Fruit fly (Drosophila melanogaster) whole organism, embryonic: ENCODE data around the gene CG7362.
A peak's percentile ranks its signal among the peaks of the same experiment; 100 is the strongest.

Experiments
- Atf-2 ChIP-seq: fragments of 200-800 bp; sonication (Bioruptor generic); optimal IDR thresholded peaks from 2 replicates; lab custom pipeline; 2016; ENCODE audit warnings: missing biosample characterization, missing genetic modification characterization
- Atf6 ChIP-seq: fragments of 200-800 bp; sonication (Bioruptor generic); IDR thresholded peaks from 2 replicates; pipeline ENCODE4 v1.3.6; 2022; ENCODE audit warnings: missing biosample characterization, missing genetic modification characterization
- CG10147 ChIP-seq: fragments of 200-800 bp; sonication (Bioruptor generic); optimal IDR thresholded peaks from 2 replicates; lab custom pipeline; 2019; ENCODE audit warnings: missing biosample characterization, mild to moderate bottlenecking, missing genetic modification characterization, moderate library complexity
- CG10462 ChIP-seq: fragments of 200-800 bp; sonication (Bioruptor generic); optimal IDR thresholded peaks from 2 replicates; lab custom pipeline; 2016; ENCODE audit warnings: missing biosample characterization, missing genetic modification characterization
- CG11456 ChIP-seq: fragments of 200-800 bp; sonication (Bioruptor generic); IDR thresholded peaks from 3 replicates; pipeline ENCODE4 v1.3.6; 2022; ENCODE audit warnings: missing biosample characterization, missing genetic modification characterization
- CG12769 ChIP-seq: fragments of 200-800 bp; sonication (Bioruptor generic); optimal IDR thresholded peaks from 2 replicates; lab custom pipeline; 2019; ENCODE audit warnings: missing biosample characterization, mild to moderate bottlenecking, missing genetic modification characterization, moderate library complexity
- CG13894 ChIP-seq: fragments of 200-800 bp; sonication (Bioruptor generic); optimal IDR thresholded peaks from 3 replicates; lab custom pipeline; 2018; ENCODE audit warnings: missing biosample characterization, mild to moderate bottlenecking, missing genetic modification characterization, moderate library complexity
- CG14441 ChIP-seq: fragments of 200-800 bp; sonication (Bioruptor generic); IDR thresholded peaks from 2 replicates; pipeline ENCODE4 v1.3.6; 2022; ENCODE audit warnings: missing biosample characterization, missing genetic modification characterization
- CG16813 ChIP-seq: fragments of 200-800 bp; sonication (Bioruptor generic); IDR thresholded peaks from 3 replicates; pipeline ENCODE4 v1.3.6; 2022; ENCODE audit warnings: missing biosample characterization, missing genetic modification characterization; ENCODE audit not compliant: partially characterized antibody
- CG17359 ChIP-seq: fragments of 200-800 bp; sonication (Bioruptor generic); optimal IDR thresholded peaks from 3 replicates; lab custom pipeline; 2018; ENCODE audit warnings: missing biosample characterization, mild to moderate bottlenecking, missing genetic modification characterization, moderate library complexity
- CG17361 ChIP-seq: fragments of 200-800 bp; sonication (Bioruptor generic); IDR thresholded peaks from 3 replicates; pipeline ENCODE4 v1.3.6; 2022; ENCODE audit warnings: missing biosample characterization, missing genetic modification characterization
- CG17385 ChIP-seq: fragments of 200-800 bp; sonication (Bioruptor generic); optimal IDR thresholded peaks from 3 replicates; lab custom pipeline; 2018; ENCODE audit warnings: missing biosample characterization, mild to moderate bottlenecking, missing genetic modification characterization
- CG2116 ChIP-seq: fragments of 200-800 bp; sonication (Bioruptor generic); optimal IDR thresholded peaks from 3 replicates; lab custom pipeline; 2018; ENCODE audit warnings: missing biosample characterization, mild to moderate bottlenecking, missing genetic modification characterization
- CG2199 ChIP-seq: fragments of 200-800 bp; sonication (Bioruptor generic); IDR thresholded peaks from 3 replicates; pipeline ENCODE4 v1.3.6; 2022; ENCODE audit warnings: missing biosample characterization, missing genetic modification characterization
- CG2202 ChIP-seq: fragments of 200-800 bp; sonication (Bioruptor generic); optimal IDR thresholded peaks from 2 replicates; lab custom pipeline; 2018; ENCODE audit warnings: missing biosample characterization, mild to moderate bottlenecking, missing genetic modification characterization
- CG32532 ChIP-seq: fragments of 200-800 bp; sonication (Bioruptor generic); IDR thresholded peaks from 2 replicates; pipeline ENCODE4 v1.3.6; 2022; ENCODE audit warnings: missing biosample characterization, missing genetic modification characterization
- CG32767 ChIP-seq: fragments of 200-800 bp; sonication (Bioruptor generic); IDR thresholded peaks from 2 replicates; pipeline ENCODE4 v1.3.6; 2022; ENCODE audit warnings: missing biosample characterization, missing genetic modification characterization
- CG4617 ChIP-seq: fragments of 200-800 bp; sonication (Bioruptor generic); optimal IDR thresholded peaks from 3 replicates; lab custom pipeline; 2016; ENCODE audit warnings: missing biosample characterization, missing genetic modification characterization, borderline replicate concordance
- CG6654 ChIP-seq: fragments of 200-800 bp; sonication (Bioruptor generic); optimal IDR thresholded peaks from 2 replicates; lab custom pipeline; 2017; ENCODE audit warnings: missing biosample characterization, mild to moderate bottlenecking, missing genetic modification characterization
- CG7987 ChIP-seq: fragments of 200-800 bp; sonication (Bioruptor generic); optimal IDR thresholded peaks from 2 replicates; lab custom pipeline; 2018; ENCODE audit warnings: missing biosample characterization, mild to moderate bottlenecking, missing genetic modification characterization, moderate library complexity
- D19A ChIP-seq: fragments of 200-800 bp; optimal IDR thresholded peaks from 3 replicates; lab custom pipeline; 2019; ENCODE audit warnings: missing biosample characterization, mild to moderate bottlenecking, missing genetic modification characterization, moderate library complexity
- Dad ChIP-seq: fragments of 200-800 bp; sonication (Bioruptor generic); optimal IDR thresholded peaks from 3 replicates; lab custom pipeline; 2016; ENCODE audit warnings: missing biosample characterization, missing genetic modification characterization
- Drgx ChIP-seq: fragments of 200-800 bp; sonication (Bioruptor generic); IDR thresholded peaks from 2 replicates; pipeline ENCODE4 v1.3.6; 2022; ENCODE audit warnings: missing biosample characterization, missing genetic modification characterization
- Lim3 ChIP-seq: fragments of 200-800 bp; sonication (Bioruptor generic); IDR thresholded peaks from 2 replicates; pipeline ENCODE4 v1.3.6; 2022; ENCODE audit warnings: missing biosample characterization, missing genetic modification characterization
- Nf-YA ChIP-seq: fragments of 200-800 bp; sonication (Bioruptor generic); IDR thresholded peaks from 2 replicates; pipeline ENCODE4 v1.3.6; 2022; ENCODE audit warnings: missing biosample characterization, missing genetic modification characterization
- Pdp1 ChIP-seq, 2 experiments: fragments of 200-800 bp; sonication (Bioruptor generic); optimal IDR thresholded peaks; 3 replicates each; lab custom pipeline; 2016; ENCODE audit warnings: missing biosample characterization in 2 of 2, missing genetic modification characterization in 2 of 2, mild to moderate bottlenecking in 1 of 2, moderate library complexity in 1 of 2
- Six4 ChIP-seq: fragments of 200-800 bp; sonication (Bioruptor generic); optimal IDR thresholded peaks from 2 replicates; lab custom pipeline; 2016; ENCODE audit warnings: missing biosample characterization, missing genetic modification characterization
- Vsx1 ChIP-seq: fragments of 200-800 bp; sonication (Bioruptor generic); optimal IDR thresholded peaks from 2 replicates; lab custom pipeline; 2017; ENCODE audit warnings: missing biosample characterization, mild to moderate bottlenecking, missing genetic modification characterization, missing genetic modification reagents
- YL-1 ChIP-seq: fragments of 200-800 bp; sonication (Bioruptor generic); optimal IDR thresholded peaks from 3 replicates; lab custom pipeline; 2017; ENCODE audit warnings: missing biosample characterization, mild to moderate bottlenecking, missing genetic modification characterization
- chinmo ChIP-seq: fragments of 200-800 bp; sonication (Bioruptor generic); IDR thresholded peaks from 4 replicates; pipeline ENCODE4 v1.3.6; 2022; ENCODE audit warnings: missing biosample characterization, missing genetic modification characterization; ENCODE audit not compliant: partially characterized antibody
- emc ChIP-seq: fragments of 200-800 bp; sonication (Bioruptor generic); optimal IDR thresholded peaks from 2 replicates; lab custom pipeline; 2016; ENCODE audit warnings: missing biosample characterization, missing genetic modification characterization
- exex ChIP-seq: fragments of 200-800 bp; sonication (Bioruptor generic); optimal IDR thresholded peaks from 4 replicates; lab custom pipeline; 2018; ENCODE audit warnings: missing biosample characterization, mild to moderate bottlenecking, missing genetic modification characterization, moderate library complexity
- fd64A ChIP-seq: fragments of 200-800 bp; sonication (Bioruptor generic); optimal IDR thresholded peaks from 3 replicates; lab custom pipeline; 2018; ENCODE audit warnings: missing biosample characterization, mild to moderate bottlenecking, missing genetic modification characterization
- fd96Cb ChIP-seq: fragments of 200-800 bp; sonication (Bioruptor generic); optimal IDR thresholded peaks from 2 replicates; lab custom pipeline; 2018; ENCODE audit warnings: missing biosample characterization, mild to moderate bottlenecking, missing genetic modification characterization, moderate library complexity
- ftz-f1 ChIP-seq: fragments of 200-800 bp; sonication (Bioruptor generic); optimal IDR thresholded peaks from 2 replicates; lab custom pipeline; 2016; ENCODE audit warnings: missing biosample characterization, missing genetic modification characterization
- insv ChIP-seq, 2 experiments: fragments of 200-800 bp; sonication (Bioruptor generic); optimal IDR thresholded peaks; 3 replicates each; lab custom pipeline; 2016 to 2018; ENCODE audit warnings: missing biosample characterization in 2 of 2, missing genetic modification characterization in 2 of 2
- lola ChIP-seq, 3 experiments: fragments of >200 bp in 2 of 3; fragments of 200-800 bp in 1 of 3; sonication (Bioruptor generic) in 1 of 3; optimal IDR thresholded peaks; 2 replicates each; lab custom pipeline; 2017 to 2019; ENCODE audit warnings: missing biosample characterization in 3 of 3, missing genetic modification characterization in 3 of 3, mild to moderate bottlenecking in 1 of 3, moderate library complexity in 1 of 3
- nerfin-1 ChIP-seq: fragments of 200-800 bp; sonication (Bioruptor generic); optimal IDR thresholded peaks from 3 replicates; lab custom pipeline; 2019; ENCODE audit warnings: missing biosample characterization, mild to moderate bottlenecking, missing genetic modification characterization, moderate library complexity
- nmo ChIP-seq: fragments of 200-800 bp; sonication (Bioruptor generic); optimal IDR thresholded peaks from 2 replicates; lab custom pipeline; 2018; ENCODE audit warnings: missing biosample characterization, mild to moderate bottlenecking, missing genetic modification characterization, moderate library complexity
- onecut ChIP-seq: fragments of 200-800 bp; sonication (Bioruptor generic); IDR thresholded peaks from 2 replicates; pipeline ENCODE4 v1.3.6; 2022; ENCODE audit warnings: missing biosample characterization, missing genetic modification characterization
- pros ChIP-seq: fragments of 200-800 bp; sonication (Bioruptor generic); optimal IDR thresholded peaks from 3 replicates; lab custom pipeline; 2019; ENCODE audit warnings: missing biosample characterization, mild to moderate bottlenecking, missing genetic modification characterization, moderate library complexity
- pzg ChIP-seq: fragments of 200-800 bp; sonication (Bioruptor generic); optimal IDR thresholded peaks from 3 replicates; lab custom pipeline; 2018; ENCODE audit warnings: missing biosample characterization, mild to moderate bottlenecking, missing genetic modification characterization, moderate library complexity
- ranshi ChIP-seq: fragments of 200-800 bp; sonication (Bioruptor generic); IDR thresholded peaks from 2 replicates; pipeline ENCODE4 v1.3.6; 2022; ENCODE audit warnings: missing biosample characterization, missing genetic modification characterization
- sd ChIP-seq: fragments of 200-800 bp; sonication (Bioruptor generic); optimal IDR thresholded peaks from 3 replicates; lab custom pipeline; 2018; ENCODE audit warnings: missing biosample characterization, mild to moderate bottlenecking, missing genetic modification characterization, moderate library complexity
- sens ChIP-seq: fragments of 200-800 bp; sonication (Bioruptor generic); peaks from one replicate; lab custom pipeline; 2016; ENCODE audit warnings: missing biosample characterization, missing genetic modification characterization
- slbo ChIP-seq: fragments of 200-800 bp; sonication (Bioruptor generic); IDR thresholded peaks from 2 replicates; pipeline ENCODE4 v1.3.6; 2022; ENCODE audit warnings: missing biosample characterization, missing genetic modification characterization
- ssp ChIP-seq: fragments of 200-800 bp; sonication (Bioruptor generic); IDR thresholded peaks from 2 replicates; pipeline ENCODE4 v1.3.6; 2022; ENCODE audit warnings: missing biosample characterization, missing genetic modification characterization
- sug ChIP-seq: fragments of 200-800 bp; optimal IDR thresholded peaks from 2 replicates; lab custom pipeline; 2019; ENCODE audit warnings: missing biosample characterization, mild to moderate bottlenecking, missing genetic modification characterization, moderate library complexity
- tup ChIP-seq: fragments of 200-800 bp; sonication (Bioruptor generic); optimal IDR thresholded peaks from 2 replicates; lab custom pipeline; 2016; ENCODE audit warnings: missing biosample characterization, mild to moderate bottlenecking, missing genetic modification characterization, moderate library complexity

CG7362 gene

DNA sequence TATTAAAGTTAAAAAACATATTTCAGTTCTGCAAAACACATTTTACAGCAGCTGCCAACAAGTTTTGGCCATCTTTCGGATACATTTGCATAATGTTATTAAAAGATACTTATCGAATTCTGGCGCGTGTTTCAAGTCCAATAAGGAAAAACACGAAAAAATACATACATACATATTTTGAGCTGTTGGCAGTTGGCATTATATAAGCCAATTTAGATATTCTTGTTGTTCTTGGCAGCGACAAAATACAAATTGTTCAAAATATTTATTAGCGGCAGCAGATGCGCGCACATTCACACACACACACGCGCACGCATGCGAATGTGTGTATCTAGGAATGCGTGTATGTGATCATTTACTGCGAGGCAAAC lies 40.5 kb downstream of the CG7362 start (continued):
- no peak for TF ChIP-seq Six4 (GFP tag; lab: Kevin White, UChicago)
- no peak for TF ChIP-seq CG6654 (GFP tag; lab: Kevin White, UChicago)
- TF ChIP-seq onecut (GFP tag; lab: Robert Waterston, UW) = no peak
- no peak for TF ChIP-seq CG32532 (GFP tag; lab: Robert Waterston, UW)
- no peak for TF ChIP-seq lola (GFP tag; optimal IDR thresholded peaks at IDR 0.05; lab: Kevin White, UChicago)
- TF ChIP-seq Vsx1 (GFP tag; lab: Kevin White, UChicago) = peak; percentile 14
- no peak for TF ChIP-seq CG4617 (GFP tag; lab: Kevin White, UChicago)
- no peak for TF ChIP-seq ssp
- peak; percentile 17 for TF ChIP-seq nerfin-1 (tag; lab: Kevin White, UChicago)
- TF ChIP-seq fd64A (GFP tag; lab: Kevin White, UChicago) = peak; percentile 28
- TF ChIP-seq CG16813 = no peak
- TF ChIP-seq CG17361 (GFP tag; lab: Robert Waterston, UW) = no peak
- no peak for TF ChIP-seq Atf-2 (GFP tag; lab: Kevin White, UChicago)
- TF ChIP-seq Drgx (GFP tag; lab: Robert Waterston, UW) = no peak
- TF ChIP-seq CG14441 (GFP tag; lab: Robert Waterston, UW) = no peak
- TF ChIP-seq D19A (tag; lab: Kevin White, UChicago) = no peak
- peak; percentile 27 for TF ChIP-seq CG2202 (tag; lab: Kevin White, UChicago)
- TF ChIP-seq CG32767 (GFP tag; lab: Robert Waterston, UW) = peak; percentile 28; the same call in 1 of the 2 replicates
- no peak for TF ChIP-seq CG2116 (GFP tag; lab: Kevin White, UChicago)
- TF ChIP-seq pros (GFP tag; lab: Kevin White, UChicago) = no peak
- no peak for TF ChIP-seq emc (GFP tag; lab: Kevin White, UChicago)
- TF ChIP-seq Nf-YA (GFP tag; lab: Robert Waterston, UW) = no peak
- TF ChIP-seq slbo (GFP tag; lab: Robert Waterston, UW) = no peak
- TF ChIP-seq sens (GFP tag; lab: Kevin White, UChicago) = peak; percentile 92
- TF ChIP-seq fd96Cb (tag; lab: Kevin White, UChicago) = no peak

DNA sequence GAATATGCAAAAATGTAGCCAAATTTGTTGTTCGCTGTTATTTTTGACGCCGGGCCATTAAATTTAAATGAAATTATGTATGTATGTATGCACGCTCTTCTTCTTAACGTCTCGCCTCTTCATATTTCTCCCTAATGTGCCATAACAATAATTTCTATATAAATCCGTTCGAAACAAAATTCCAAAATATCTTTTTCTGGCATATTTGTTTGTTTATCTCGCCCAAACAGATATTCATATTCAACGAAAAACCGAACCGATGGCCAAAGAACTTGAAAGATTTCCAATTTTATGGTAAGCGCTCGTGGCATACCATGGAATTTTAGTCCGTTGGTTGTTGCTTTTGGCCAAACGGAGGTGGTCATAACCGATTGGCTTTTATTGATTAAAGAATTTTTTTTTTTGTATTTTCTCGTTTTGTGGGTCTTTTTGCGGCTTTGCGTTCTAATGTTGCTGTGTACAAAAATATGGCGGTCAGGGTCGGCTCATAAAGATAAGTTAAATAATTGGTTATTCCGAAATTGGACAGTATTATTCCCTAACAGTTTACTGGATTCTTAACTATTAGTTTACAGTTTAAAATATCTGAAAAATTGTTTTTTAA lies 41.0 kb downstream of the CG7362 start:
- TF ChIP-seq Pdp1 (GFP tag; optimal IDR thresholded peaks at IDR 0.05; lab: Kevin White, UChicago) (peak in 1 of 2 experiments; percentile 17), insv (GFP tag; optimal IDR thresholded peaks at IDR 0.05; lab: Kevin White, UChicago) (no peak), CG11456 (GFP tag; lab: Robert Waterston, UW) (no peak), Atf6 (GFP tag; lab: Robert Waterston, UW) (0 out of 2 replicates have a peak, but pooled peaks have one; percentile 31), exex (tag; lab: Kevin White, UChicago) (peak; percentile 69), CG2199 (GFP tag; lab: Robert Waterston, UW) (peak; percentile 56; the same call in 1 of the 3 replicates), Dad (GFP tag; lab: Kevin White, UChicago) (no peak), Lim3 (no peak), CG12769 (tag; lab: Kevin White, UChicago) (peak; percentile 15), Atf-2 (GFP tag; lab: Kevin White, UChicago) (no peak), ftz-f1 (GFP tag; lab: Kevin White, UChicago) (no peak), chinmo (GFP tag; lab: Robert Waterston, UW) (0 out of 4 replicates have a peak, but pooled peaks have one; percentile 40), CG13894 (tag; lab: Kevin White, UChicago) (peak; percentile 58), CG10462 (GFP tag; lab: Kevin White, UChicago) (no peak), pzg (GFP tag; lab: Kevin White, UChicago) (no peak), ranshi (GFP tag; lab: Robert Waterston, UW) (no peak), tup (GFP tag; lab: Kevin White, UChicago) (no peak), slbo (GFP tag; lab: Robert Waterston, UW) (no peak), CG32532 (GFP tag; lab: Robert Waterston, UW) (no peak), nmo (no peak), CG10147 (GFP tag; lab: Kevin White, UChicago) (no peak), CG17359 (tag; lab: Kevin White, UChicago) (no peak), sd (tag; lab: Kevin White, UChicago) (peak; percentile 96), YL-1 (no peak), CG7987 (GFP tag; lab: Kevin White, UChicago) (no peak), sug (tag; lab: Kevin White, UChicago) (peak; percentile 60), CG17385 (GFP tag; lab: Kevin White, UChicago) (peak; percentile 17)
